Fruit fly (Drosophila melanogaster): ENCODE data around the gene Hus1-like.

Gene Hus1-like

DNA sequence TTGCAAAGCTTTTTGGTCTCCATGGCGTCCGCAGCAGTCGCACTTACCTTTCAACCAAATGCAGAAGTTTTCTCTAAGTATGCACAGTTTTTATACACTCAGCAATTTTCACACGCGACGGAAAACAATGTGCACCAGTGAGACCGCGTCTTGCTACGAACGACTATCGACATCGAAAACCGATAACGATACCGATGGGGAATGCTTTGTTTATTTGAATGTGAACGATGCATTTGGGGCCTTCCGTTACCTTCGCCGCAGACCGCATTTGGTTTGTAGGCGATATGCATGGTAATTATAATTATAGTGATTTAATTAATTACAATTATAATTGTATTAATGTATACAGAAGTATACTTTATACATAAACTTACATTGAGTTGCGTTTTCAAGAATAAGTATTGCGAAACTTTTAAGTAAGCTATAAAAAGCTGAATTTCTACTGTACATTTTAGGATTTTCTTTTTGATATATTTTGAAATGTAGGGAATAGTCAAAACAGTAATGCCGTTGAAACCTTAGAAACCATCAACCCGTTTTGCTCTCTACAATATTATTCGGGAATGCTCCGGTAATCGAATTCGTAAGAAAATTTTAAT is at the start of gene Hus1-like, which contains the start of gene ctrip (continued):
- TF ChIP-seq CG10267 (tag; optimal IDR thresholded peaks at IDR 0.05): peak; percentile 6
- TF ChIP-seq da (GFP tag; optimal IDR thresholded peaks at IDR 0.05): no peak
- TF ChIP-seq tin (GFP tag; optimal IDR thresholded peaks at IDR 0.05): peak; percentile 19
- TF ChIP-seq Dref (GFP tag; IDR thresholded peaks at IDR 0.05): peak; percentile 89
- no peak for TF ChIP-seq CG15073 (GFP tag; optimal IDR thresholded peaks at IDR 0.05)
- no peak for TF ChIP-seq CG5245 (GFP tag; optimal IDR thresholded peaks at IDR 0.05)
- TF ChIP-seq z (GFP tag; IDR thresholded peaks at IDR 0.05): 0 out of 3 replicates have a peak, but pooled peaks have one; percentile 21
- no peak for TF ChIP-seq CG8290 (GFP tag; optimal IDR thresholded peaks at IDR 0.05)
- peak in 1 of 2 experiments; percentile 60 for TF ChIP-seq CG8290 (tag; optimal IDR thresholded peaks at IDR 0.05)
- peak; percentile 37 for TF ChIP-seq Abd-B (GFP tag; optimal IDR thresholded peaks at IDR 0.05)
- peak; percentile 36 for TF ChIP-seq CG18599 (GFP tag; optimal IDR thresholded peaks at IDR 0.05)
- peak; percentile 57; the same call in 2 of the 3 replicates for TF ChIP-seq CG16813 (GFP tag; IDR thresholded peaks at IDR 0.05; ENCODE audit: partially characterized antibody)
- TF ChIP-seq CG1647 (GFP tag; optimal IDR thresholded peaks at IDR 0.05): no peak
- no peak for TF ChIP-seq CG11398 (GFP tag; optimal IDR thresholded peaks at IDR 0.05)
- TF ChIP-seq CG7271 (tag; optimal IDR thresholded peaks at IDR 0.05): no peak
- peak; percentile 4 for TF ChIP-seq dmrt99B (tag; optimal IDR thresholded peaks at IDR 0.05)
- TF ChIP-seq CG14441 (GFP tag; IDR thresholded peaks at IDR 0.05): 0 out of 2 replicates have a peak, but pooled peaks have one; percentile 5
- TF ChIP-seq nerfin-2 (GFP tag; IDR thresholded peaks at IDR 0.05; ENCODE audit: partially characterized antibody): peak; percentile 51
- TF ChIP-seq inv (GFP tag; IDR thresholded peaks at IDR 0.05; ENCODE audit: partially characterized antibody): peak; percentile 37; the same call in 1 of the 2 replicates
- peak; percentile 36 for TF ChIP-seq CG34376 (GFP tag; optimal IDR thresholded peaks at IDR 0.05)
- no peak for TF ChIP-seq Pdp1 (GFP tag; optimal IDR thresholded peaks at IDR 0.05)
- TF ChIP-seq gfzf (GFP tag; optimal IDR thresholded peaks at IDR 0.05): peak; percentile 39
- peak; percentile 16 for TF ChIP-seq CG12071 (GFP tag; optimal IDR thresholded peaks at IDR 0.05)
- no peak for TF ChIP-seq luna (GFP tag; optimal IDR thresholded peaks at IDR 0.05)
- TF ChIP-seq Eip74EF (GFP tag; optimal IDR thresholded peaks at IDR 0.05): peak in 1 of 2 experiments; percentile 29
- peak; percentile 65; the same call in 1 of the 3 replicates for TF ChIP-seq Opbp (GFP tag; IDR thresholded peaks at IDR 0.05; ENCODE audit: partially characterized antibody)
- TF ChIP-seq CG10543 (GFP tag; optimal IDR thresholded peaks at IDR 0.05): peak; percentile 2
- no peak for TF ChIP-seq Tbp (GFP tag; optimal IDR thresholded peaks at IDR 0.05)
- peak; percentile 44 for TF ChIP-seq CG9817 (tag; optimal IDR thresholded peaks at IDR 0.05)
- no peak for TF ChIP-seq HHEX (GFP tag; optimal IDR thresholded peaks at IDR 0.05)
- TF ChIP-seq CG1024 (GFP tag; IDR thresholded peaks at IDR 0.05): peak; percentile 81
- peak; percentile 48; the same call in 1 of the 3 replicates for TF ChIP-seq CG14860 (GFP tag; IDR thresholded peaks at IDR 0.05; ENCODE audit: partially characterized antibody)
- peak; percentile 93 for TF ChIP-seq CG17802 (tag; optimal IDR thresholded peaks at IDR 0.05)
- peak; percentile 35 for TF ChIP-seq sens (GFP tag)
- peak; percentile 33 for TF ChIP-seq nmo (GFP tag; optimal IDR thresholded peaks at IDR 0.05)
- peak; percentile 88 for TF ChIP-seq CG7357 (GFP tag; IDR thresholded peaks at IDR 0.05)
- TF ChIP-seq Dfd (GFP tag; optimal IDR thresholded peaks at IDR 0.05): peak in 1 of 2 experiments; percentile 14
- TF ChIP-seq CG34422 (GFP tag; IDR thresholded peaks at IDR 0.05): peak; percentile 68; the same call in 1 of the 3 replicates
- TF ChIP-seq cas (GFP tag; IDR thresholded peaks at IDR 0.05): no peak
- peak; percentile 31 for TF ChIP-seq CG13296 (GFP tag; optimal IDR thresholded peaks at IDR 0.05)
